Worm (Caenorhabditis elegans) whole organism, early embryonic: ENCODE data around the gene fbxa-99.

Experiments used
- B0310.2 ChIP-seq: sonication (generic microtip); optimal IDR thresholded peaks from 2 replicates; lab custom pipeline; 2016; ENCODE audit warnings: mild to moderate bottlenecking, missing genetic modification characterization, missing compliant biosample characterization
- F13C5.2 ChIP-seq: sonication (generic microtip); optimal IDR thresholded peaks from 2 replicates; lab custom pipeline; 2017; ENCODE audit warnings: mild to moderate bottlenecking, missing genetic modification characterization, inconsistent platforms, missing compliant biosample characterization
- aly-1 ChIP-seq: sonication (generic microtip); optimal IDR thresholded peaks from 2 replicates; lab custom pipeline; 2016; ENCODE audit warnings: missing genetic modification characterization, missing compliant biosample characterization
- ama-1 ChIP-seq: fragments of 150-350 bp; optimal IDR thresholded peaks from 2 replicates; lab custom pipeline; 2014
- ceh-13 ChIP-seq: fragments of 200-800 bp; sonication (Bioruptor generic); optimal IDR thresholded peaks from 2 replicates; lab custom pipeline; 2018; ENCODE audit warnings: mild to moderate bottlenecking, missing genetic modification characterization, missing compliant biosample characterization
- ceh-36 ChIP-seq: sonication (generic microtip); optimal IDR thresholded peaks from 2 replicates; lab custom pipeline; 2016; ENCODE audit warnings: missing genetic modification characterization, inconsistent platforms, missing compliant biosample characterization
- ets-7 ChIP-seq: sonication (generic microtip); optimal IDR thresholded peaks from 2 replicates; lab custom pipeline; 2016; ENCODE audit warnings: missing genotype, missing genetic modification characterization, missing compliant biosample characterization
- flt-1 ChIP-seq: fragments of 200-800 bp; sonication (Bioruptor generic); IDR thresholded peaks from 2 replicates; pipeline ENCODE4 v1.3.6; 2022; ENCODE audit warnings: missing genetic modification characterization, missing compliant biosample characterization
- hmbx-1 ChIP-seq: sonication (generic microtip); optimal IDR thresholded peaks from 2 replicates; lab custom pipeline; 2016; ENCODE audit warnings: mild to moderate bottlenecking, missing genetic modification characterization, missing compliant biosample characterization
- hmg-4 ChIP-seq: fragments of 200-800 bp; sonication (Bioruptor generic); optimal IDR thresholded peaks from 2 replicates; lab custom pipeline; 2018; ENCODE audit warnings: mild to moderate bottlenecking, missing genetic modification characterization, missing compliant biosample characterization
- hnd-1 ChIP-seq: sonication (generic microtip); optimal IDR thresholded peaks from 2 replicates; lab custom pipeline; 2016; ENCODE audit warnings: missing genetic modification characterization, missing compliant biosample characterization
- pes-1 ChIP-seq: fragments of 200-800 bp; sonication (Bioruptor generic); IDR thresholded peaks from 2 replicates; pipeline ENCODE4 v1.3.6; 2022; ENCODE audit warnings: missing genetic modification reagents, missing genetic modification characterization, missing compliant biosample characterization
- scrt-1 ChIP-seq: fragments of 200-800 bp; sonication (Bioruptor generic); IDR thresholded peaks from 2 replicates; pipeline ENCODE4 v1.3.6; 2022; ENCODE audit warnings: missing genetic modification characterization, missing compliant biosample characterization
- sea-1 ChIP-seq: fragments of 200-800 bp; sonication (Bioruptor generic); conservative IDR thresholded peaks from 2 replicates; pipeline ENCODE4 v1.3.6; 2022; ENCODE audit warnings: missing genetic modification characterization, missing compliant biosample characterization
- tbx-11 ChIP-seq: fragments of 200-800 bp; sonication (Bioruptor generic); IDR thresholded peaks from 2 replicates; pipeline ENCODE4 v1.3.6; 2022; ENCODE audit warnings: missing genetic modification characterization, missing compliant biosample characterization
- tbx-37 ChIP-seq: fragments of 200-800 bp; sonication (Bioruptor generic); conservative IDR thresholded peaks from 2 replicates; pipeline ENCODE4 v1.3.6; 2022; ENCODE audit warnings: missing genetic modification reagents, missing genetic modification characterization, missing compliant biosample characterization
- tra-4 ChIP-seq: sonication (generic microtip); optimal IDR thresholded peaks from 2 replicates; lab custom pipeline; 2017; ENCODE audit warnings: missing genetic modification characterization, missing compliant biosample characterization

fbxa-99 gene

ce11 chrV:15955497-15955896, 27.2 kb downstream of the fbxa-99 start, which contains the start of gene srh-186:
srh-186 (plus strand) TSS chrV:15955797.
- TF ChIP-seq ets-7 (tag; lab: Kevin White, UChicago) (no peak), tra-4 (tag; lab: Kevin White, UChicago) (no peak), hmbx-1 (tag; lab: Kevin White, UChicago) (no peak), tbx-11 (GFP tag; lab: Robert Waterston, UW) (no peak), pes-1 (GFP tag; lab: Robert Waterston, UW) (no peak), ceh-13 (no peak), hmg-4 (GFP tag; lab: Kevin White, UChicago) (no peak), aly-1 (tag; lab: Kevin White, UChicago) (no peak), sea-1 (GFP tag; lab: Robert Waterston, UW) (no peak)

ce11 chrV:15954932-15955331, 27.7 kb downstream of the fbxa-99 start, which contains the start of gene srw-57:
srw-57 (minus strand) TSS chrV:15955032.
- TF ChIP-seq tbx-37 (GFP tag; lab: Robert Waterston, UW): no peak
- no peak for TF ChIP-seq flt-1 (GFP tag; lab: Robert Waterston, UW)
- no peak for TF ChIP-seq pes-1 (GFP tag; lab: Robert Waterston, UW)

DNA sequence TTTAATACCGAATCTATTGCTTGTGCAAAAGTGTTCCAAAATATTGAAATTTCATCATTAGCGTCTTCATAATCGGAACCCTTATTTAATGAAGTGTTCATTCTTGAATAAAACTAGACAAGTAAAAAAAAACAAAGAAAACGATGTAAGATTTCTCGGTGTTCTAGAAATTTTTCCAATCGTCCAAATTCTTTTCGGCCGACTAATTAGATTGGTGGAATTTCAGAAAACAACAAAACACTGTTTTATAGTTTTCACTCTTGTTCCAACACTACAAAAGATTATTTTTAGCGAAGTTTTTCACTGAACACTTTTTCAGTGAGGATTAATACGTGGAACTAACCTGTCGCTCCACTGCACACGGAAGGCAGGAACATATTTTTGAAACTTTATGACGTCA, 29.9 kb downstream of the fbxa-99 start, which contains the start of gene srw-56:
Gene srw-56, minus strand, starts transcription at position 101 of the 400 bp plus-strand sequence.
- TF ChIP-seq pes-1 (GFP tag; lab: Robert Waterston, UW): no peak
- no peak for TF ChIP-seq hmbx-1 (tag; lab: Kevin White, UChicago)
- no peak for TF ChIP-seq ceh-13
- TF ChIP-seq tra-4 (tag; lab: Kevin White, UChicago): no peak
- no peak for TF ChIP-seq ama-1
- TF ChIP-seq ets-7 (tag; lab: Kevin White, UChicago): no peak
- TF ChIP-seq tbx-11 (GFP tag; lab: Robert Waterston, UW): no peak
- no peak for TF ChIP-seq F13C5.2

DNA sequence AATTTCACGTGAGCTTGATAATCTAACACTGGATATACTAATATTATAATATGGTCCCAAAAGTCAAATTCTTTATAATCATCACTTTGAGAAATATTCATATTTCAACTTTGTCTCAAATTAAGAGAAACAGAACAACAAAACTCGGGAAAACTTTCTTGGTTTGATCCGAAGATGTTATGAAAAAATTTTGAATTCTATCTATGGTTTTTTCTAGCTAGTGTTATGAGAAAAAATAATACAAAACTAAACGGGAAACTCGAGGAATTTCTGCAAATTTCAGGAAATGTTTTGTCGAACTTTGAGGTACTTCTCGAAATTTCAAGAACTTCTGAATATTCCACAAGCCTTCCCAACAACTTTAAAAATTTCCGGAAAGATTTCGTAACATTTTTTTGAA, 31.8 kb downstream of the fbxa-99 start, which contains the start of gene srw-59:
Gene srw-59, minus strand, starts transcription at position 101 of the 400 bp plus-strand sequence.
- TF ChIP-seq ama-1: no peak
- no peak for TF ChIP-seq tbx-37 (GFP tag; lab: Robert Waterston, UW)
- TF ChIP-seq B0310.2 (tag; lab: Kevin White, UChicago): no peak
- no peak for TF ChIP-seq flt-1 (GFP tag; lab: Robert Waterston, UW)
- no peak for TF ChIP-seq tra-4 (tag; lab: Kevin White, UChicago)
- no peak for TF ChIP-seq hnd-1 (tag; lab: Kevin White, UChicago)
- no peak for TF ChIP-seq aly-1 (tag; lab: Kevin White, UChicago)
- no peak for TF ChIP-seq scrt-1 (GFP tag; lab: Robert Waterston, UW)
- no peak for TF ChIP-seq ceh-36 (tag; lab: Kevin White, UChicago)
- TF ChIP-seq pes-1 (GFP tag; lab: Robert Waterston, UW): no peak
- TF ChIP-seq sea-1 (GFP tag; lab: Robert Waterston, UW): no peak
- no peak for TF ChIP-seq ets-7 (tag; lab: Kevin White, UChicago)
- TF ChIP-seq ceh-13: no peak
- no peak for TF ChIP-seq hmg-4 (GFP tag; lab: Kevin White, UChicago)
- no peak for TF ChIP-seq F13C5.2
- TF ChIP-seq hmbx-1 (tag; lab: Kevin White, UChicago): no peak

DNA sequence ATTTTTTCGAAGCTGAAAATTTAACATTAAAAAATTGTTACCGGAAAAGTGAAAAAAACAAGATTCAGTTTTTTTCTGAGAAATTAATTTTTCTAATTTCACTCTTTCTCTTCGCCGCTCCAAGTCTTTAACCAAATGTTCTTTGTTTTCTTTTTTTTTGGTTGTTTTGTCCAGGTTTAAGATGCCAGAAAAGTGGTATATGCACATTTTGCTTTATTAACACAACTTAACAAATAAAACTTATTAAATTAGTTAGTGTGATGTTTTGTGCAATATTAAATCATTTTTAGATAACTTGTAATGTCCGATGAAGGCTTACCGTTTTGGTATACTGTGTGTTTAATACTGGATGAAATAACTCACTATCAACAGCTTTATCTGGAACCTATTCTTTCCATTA, 39.5 kb downstream of the fbxa-99 start, which contains the start of gene srw-53:
Gene srw-53, plus strand, starts transcription at position 301 of the 400 bp plus-strand sequence.
- TF ChIP-seq ets-7 (tag; lab: Kevin White, UChicago): no peak
- no peak for TF ChIP-seq sea-1 (GFP tag; lab: Robert Waterston, UW)
- no peak for TF ChIP-seq flt-1 (GFP tag; lab: Robert Waterston, UW)
- no peak for TF ChIP-seq ama-1
- TF ChIP-seq ceh-36 (tag; lab: Kevin White, UChicago): no peak
- TF ChIP-seq ceh-13: no peak
- no peak for TF ChIP-seq F13C5.2
- no peak for TF ChIP-seq hnd-1 (tag; lab: Kevin White, UChicago)
- no peak for TF ChIP-seq hmbx-1 (tag; lab: Kevin White, UChicago)
- TF ChIP-seq hmg-4 (GFP tag; lab: Kevin White, UChicago): no peak
- TF ChIP-seq pes-1 (GFP tag; lab: Robert Waterston, UW): no peak
- no peak for TF ChIP-seq B0310.2 (tag; lab: Kevin White, UChicago)
- no peak for TF ChIP-seq tra-4 (tag; lab: Kevin White, UChicago)
- no peak for TF ChIP-seq tbx-37 (GFP tag; lab: Robert Waterston, UW)
- TF ChIP-seq tbx-11 (GFP tag; lab: Robert Waterston, UW): no peak
- TF ChIP-seq aly-1 (tag; lab: Kevin White, UChicago): no peak
- TF ChIP-seq scrt-1 (GFP tag; lab: Robert Waterston, UW): no peak

DNA sequence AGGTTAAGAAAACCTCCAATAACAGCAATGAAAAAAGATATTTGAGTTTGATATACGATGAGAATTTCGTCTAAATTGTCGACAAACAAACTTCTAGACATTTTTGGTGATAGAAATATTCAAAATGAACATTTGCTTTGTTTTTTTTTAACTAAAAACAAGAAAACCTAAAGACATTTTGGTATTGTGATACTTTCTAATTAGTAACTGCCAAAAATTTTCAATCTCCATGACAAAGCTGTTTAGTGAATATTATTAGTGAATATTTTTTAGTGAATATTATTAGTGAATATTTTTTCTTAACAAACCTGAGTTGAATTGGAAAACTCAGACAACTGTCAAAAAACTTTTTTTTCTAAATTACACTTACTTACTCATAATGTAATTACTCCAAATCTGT, 42.4 kb downstream of the fbxa-99 start, which contains the start of gene srw-55:
Gene srw-55, minus strand, starts transcription at position 101 of the 400 bp plus-strand sequence.
- TF ChIP-seq tbx-11 (GFP tag; lab: Robert Waterston, UW): no peak

ce11 chrV:15932390-15932789, 50.3 kb downstream of the fbxa-99 start, which contains the start of gene srw-26:
srw-26 (minus strand) TSS chrV:15932490.
- no peak for TF ChIP-seq F13C5.2
- TF ChIP-seq sea-1 (GFP tag; lab: Robert Waterston, UW): no peak
- no peak for TF ChIP-seq ceh-13
- no peak for TF ChIP-seq B0310.2 (tag; lab: Kevin White, UChicago)
- no peak for TF ChIP-seq tra-4 (tag; lab: Kevin White, UChicago)
- TF ChIP-seq pes-1 (GFP tag; lab: Robert Waterston, UW): no peak
- no peak for TF ChIP-seq scrt-1 (GFP tag; lab: Robert Waterston, UW)
- TF ChIP-seq flt-1 (GFP tag; lab: Robert Waterston, UW): no peak
- no peak for TF ChIP-seq ama-1
- no peak for TF ChIP-seq tbx-11 (GFP tag; lab: Robert Waterston, UW)
- TF ChIP-seq tbx-37 (GFP tag; lab: Robert Waterston, UW): no peak
- no peak for TF ChIP-seq hmbx-1 (tag; lab: Kevin White, UChicago)
- TF ChIP-seq hnd-1 (tag; lab: Kevin White, UChicago): no peak
- TF ChIP-seq ceh-36 (tag; lab: Kevin White, UChicago): no peak
- no peak for TF ChIP-seq ets-7 (tag; lab: Kevin White, UChicago)
- TF ChIP-seq hmg-4 (GFP tag; lab: Kevin White, UChicago): no peak
- TF ChIP-seq aly-1 (tag; lab: Kevin White, UChicago): no peak
